Fruit fly (Drosophila melanogaster) whole organism, prepupa: ENCODE results near the gene glec.

Source experiments
- Blimp-1 ChIP-seq: fragments of 200-800 bp; sonication (Bioruptor generic); optimal IDR thresholded peaks from 3 replicates; lab custom pipeline; 2017; ENCODE audit warnings: missing biosample characterization, missing genetic modification characterization, mild to moderate bottlenecking, moderate library complexity, missing genetic modification reagents
- CG10631 ChIP-seq: fragments of 200-800 bp; sonication (Bioruptor generic); optimal IDR thresholded peaks from 2 replicates; lab custom pipeline; 2016; ENCODE audit warnings: missing biosample characterization, missing genetic modification characterization
- CG10669 ChIP-seq: fragments of 200-800 bp; sonication (Bioruptor generic); optimal IDR thresholded peaks from 3 replicates; lab custom pipeline; 2018; ENCODE audit warnings: missing biosample characterization, mild to moderate bottlenecking, missing genetic modification characterization, moderate library complexity
- CG11294 ChIP-seq: fragments of 200-800 bp; sonication (Bioruptor generic); IDR thresholded peaks from 2 replicates; pipeline ENCODE4 v1.3.6; 2022; ENCODE audit warnings: missing biosample characterization, missing genetic modification characterization
- CG11762 ChIP-seq: fragments of 200-800 bp; sonication (Bioruptor generic); optimal IDR thresholded peaks from 3 replicates; lab custom pipeline; 2016; ENCODE audit warnings: missing biosample characterization, missing genetic modification characterization; ENCODE audit not compliant: insufficient read depth
- CG15336 ChIP-seq: fragments of 200-800 bp; sonication (Bioruptor generic); IDR thresholded peaks from 2 replicates; pipeline ENCODE4 v1.3.6; 2022; ENCODE audit warnings: missing biosample characterization, missing genetic modification characterization
- CG31627 ChIP-seq: fragments of 200-800 bp; sonication (Bioruptor generic); optimal IDR thresholded peaks from 3 replicates; lab custom pipeline; 2016; ENCODE audit warnings: missing biosample characterization, missing genetic modification characterization
- CG34406 ChIP-seq: fragments of 200-800 bp; sonication (Bioruptor generic); optimal IDR thresholded peaks from 3 replicates; lab custom pipeline; 2016; ENCODE audit warnings: missing biosample characterization, missing genetic modification characterization
- CG3919 ChIP-seq: fragments of 200-800 bp; sonication (Bioruptor generic); optimal IDR thresholded peaks from 3 replicates; lab custom pipeline; 2016; ENCODE audit warnings: missing biosample characterization, missing genetic modification characterization
- CG6163 ChIP-seq: fragments of 200-800 bp; sonication (Bioruptor generic); IDR thresholded peaks from 3 replicates; pipeline ENCODE4 v1.3.6; 2022; ENCODE audit warnings: missing biosample characterization, missing genetic modification characterization
- CG6792 ChIP-seq: fragments of 200-800 bp; sonication (Bioruptor generic); optimal IDR thresholded peaks from 3 replicates; lab custom pipeline; 2016; ENCODE audit warnings: missing biosample characterization, missing genetic modification characterization
- CG6854 ChIP-seq: fragments of 200-800 bp; sonication (Bioruptor generic); optimal IDR thresholded peaks from 2 replicates; lab custom pipeline; 2017; ENCODE audit warnings: missing biosample characterization, mild to moderate bottlenecking, missing genetic modification characterization
- CG8119 ChIP-seq: fragments of 200-800 bp; sonication (Bioruptor generic); IDR thresholded peaks from 3 replicates; pipeline ENCODE4 v1.3.6; 2022; ENCODE audit warnings: missing biosample characterization, missing genetic modification characterization
- CG8319 ChIP-seq: fragments of 200-800 bp; sonication (Bioruptor generic); optimal IDR thresholded peaks from 3 replicates; lab custom pipeline; 2016; ENCODE audit warnings: missing biosample characterization, missing genetic modification characterization
- CG8632 ChIP-seq: fragments of 200-800 bp; sonication (Bioruptor generic); optimal IDR thresholded peaks from 3 replicates; lab custom pipeline; 2016; ENCODE audit warnings: missing biosample characterization, missing genetic modification characterization
- Eip75B ChIP-seq: fragments of 200-800 bp; sonication (Bioruptor generic); optimal IDR thresholded peaks from 3 replicates; lab custom pipeline; 2016; ENCODE audit warnings: missing biosample characterization, missing genetic modification characterization
- Eip78C ChIP-seq: fragments of 200-800 bp; sonication (Bioruptor generic); peaks from one replicate; lab custom pipeline; 2016; ENCODE audit warnings: missing biosample characterization, missing genetic modification characterization
- Ets21C ChIP-seq: fragments of 200-800 bp; sonication (Bioruptor generic); optimal IDR thresholded peaks from 3 replicates; lab custom pipeline; 2016; ENCODE audit warnings: missing biosample characterization, missing genetic modification characterization
- Hr38 ChIP-seq: sonication (Bioruptor generic); optimal IDR thresholded peaks from 2 replicates; lab custom pipeline; 2016; ENCODE audit warnings: missing biosample characterization, missing genetic modification characterization
- Hr4 ChIP-seq: fragments of 200-800 bp; sonication (Bioruptor generic); optimal IDR thresholded peaks from 3 replicates; lab custom pipeline; 2016; ENCODE audit warnings: missing biosample characterization, missing genetic modification characterization
- Lpt ChIP-seq: fragments of 200-800 bp; sonication (Bioruptor generic); optimal IDR thresholded peaks from 3 replicates; lab custom pipeline; 2016; ENCODE audit warnings: missing biosample characterization, missing genetic modification characterization
- Met ChIP-seq: fragments of 200-800 bp; sonication (Bioruptor generic); optimal IDR thresholded peaks from 3 replicates; lab custom pipeline; 2016; ENCODE audit warnings: missing biosample characterization, missing genetic modification characterization
- OdsH ChIP-seq: fragments of 200-800 bp; sonication (Bioruptor generic); optimal IDR thresholded peaks from 3 replicates; lab custom pipeline; 2016; ENCODE audit warnings: missing biosample characterization, missing genetic modification characterization
- Smox ChIP-seq: fragments of 200-800 bp; sonication (Bioruptor generic); optimal IDR thresholded peaks from 3 replicates; lab custom pipeline; 2016; ENCODE audit warnings: missing biosample characterization, missing genetic modification characterization
- Sox102F ChIP-seq: fragments of 200-800 bp; sonication (Bioruptor generic); optimal IDR thresholded peaks from 2 replicates; lab custom pipeline; 2016; ENCODE audit warnings: missing biosample characterization, mild to moderate bottlenecking, missing genetic modification characterization
- Sox14 ChIP-seq: fragments of 200-800 bp; sonication (Bioruptor generic); optimal IDR thresholded peaks from 3 replicates; lab custom pipeline; 2016; ENCODE audit warnings: missing biosample characterization, missing genetic modification characterization
- cyc ChIP-seq: fragments of 200-800 bp; sonication (Bioruptor generic); optimal IDR thresholded peaks from 3 replicates; lab custom pipeline; 2016; ENCODE audit warnings: missing biosample characterization, missing genetic modification characterization
- dac ChIP-seq: fragments of 200-800 bp; sonication (Bioruptor generic); optimal IDR thresholded peaks from 2 replicates; lab custom pipeline; 2017; ENCODE audit warnings: missing biosample characterization, mild to moderate bottlenecking, missing genetic modification characterization
- dsx ChIP-seq: fragments of 200-800 bp; optimal IDR thresholded peaks from 3 replicates; lab custom pipeline; 2019; ENCODE audit warnings: missing biosample characterization, mild to moderate bottlenecking, missing genetic modification characterization, moderate library complexity; ENCODE audit not compliant: poor library complexity, severe bottlenecking
- eg ChIP-seq: fragments of 200-800 bp; sonication (Bioruptor generic); IDR thresholded peaks from 3 replicates; pipeline ENCODE4 v1.3.6; 2022; ENCODE audit warnings: missing biosample characterization, missing genetic modification characterization
- fd85E ChIP-seq: fragments of 200-800 bp; sonication (Bioruptor generic); optimal IDR thresholded peaks from 3 replicates; lab custom pipeline; 2016; ENCODE audit warnings: missing biosample characterization, missing genetic modification characterization
- fkh ChIP-seq: fragments of 200-800 bp; sonication (Bioruptor generic); optimal IDR thresholded peaks from 3 replicates; lab custom pipeline; 2017; ENCODE audit warnings: missing biosample characterization, mild to moderate bottlenecking, missing genetic modification characterization, moderate library complexity
- lz ChIP-seq: fragments of 200-800 bp; sonication (Bioruptor generic); optimal IDR thresholded peaks from 3 replicates; lab custom pipeline; 2016; ENCODE audit warnings: missing biosample characterization, missing genetic modification characterization
- net ChIP-seq: fragments of 200-800 bp; sonication (Bioruptor generic); optimal IDR thresholded peaks from 3 replicates; lab custom pipeline; 2016; ENCODE audit warnings: missing biosample characterization, missing genetic modification characterization
- pdm3 ChIP-seq: fragments of 200-800 bp; sonication (Bioruptor generic); optimal IDR thresholded peaks from 3 replicates; lab custom pipeline; 2016; ENCODE audit warnings: missing biosample characterization, missing genetic modification characterization
- salr ChIP-seq, 2 experiments: fragments of 200-800 bp; sonication (Bioruptor generic); optimal IDR thresholded peaks; 3 replicates each; lab custom pipeline; 2016 to 2018; ENCODE audit warnings: missing biosample characterization in 2 of 2, missing genetic modification characterization in 2 of 2, mild to moderate bottlenecking in 1 of 2
- spab ChIP-seq: fragments of 200-800 bp; sonication (Bioruptor generic); optimal IDR thresholded peaks from 2 replicates; lab custom pipeline; 2017; ENCODE audit warnings: missing biosample characterization, mild to moderate bottlenecking, missing genetic modification characterization, missing genetic modification reagents
- ss ChIP-seq, 2 experiments: fragments of 200-800 bp; sonication (Bioruptor generic); optimal IDR thresholded peaks; 2 replicates in 1 of 2; 3 replicates in 1 of 2; lab custom pipeline; 2017 to 2018; ENCODE audit warnings: mild to moderate bottlenecking in 2 of 2, missing biosample characterization in 2 of 2, missing genetic modification characterization in 2 of 2, moderate library complexity in 1 of 2
- vri ChIP-seq: fragments of 200-800 bp; sonication (Bioruptor generic); optimal IDR thresholded peaks from 3 replicates; lab custom pipeline; 2016; ENCODE audit warnings: missing biosample characterization, mild to moderate bottlenecking, missing genetic modification characterization

glec gene

DNA sequence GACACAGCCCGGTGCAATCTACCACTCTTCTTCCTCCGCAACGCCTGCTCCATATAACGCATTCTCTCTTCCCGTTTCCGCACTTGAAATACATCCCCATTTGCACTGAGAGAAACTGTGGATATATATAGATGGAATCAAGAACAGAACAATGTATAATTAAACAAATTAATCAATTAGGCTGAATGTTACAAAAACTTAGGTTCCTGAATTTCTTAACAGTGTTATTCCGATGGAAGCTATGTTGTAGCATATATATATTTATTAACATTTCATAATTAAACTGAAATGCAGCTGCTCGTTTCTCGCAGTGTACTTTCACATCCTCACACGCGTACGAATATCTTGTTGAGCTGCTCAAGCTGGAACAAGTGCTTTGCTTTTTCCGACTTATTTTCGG is 3.4 kb upstream of the glec start (continued):
- TF ChIP-seq cyc (GFP tag; lab: Kevin White, UChicago): peak; percentile 93
- peak; percentile 96 for TF ChIP-seq lz (GFP tag; lab: Kevin White, UChicago)
- TF ChIP-seq dac (GFP tag; lab: Kevin White, UChicago): peak; percentile 78
- peak; percentile 92 for TF ChIP-seq CG8632 (GFP tag; lab: Kevin White, UChicago)
- TF ChIP-seq ss (GFP tag; optimal IDR thresholded peaks at IDR 0.05; lab: Kevin White, UChicago): peak; percentile 85 to 88
- TF ChIP-seq vri (GFP tag; lab: Kevin White, UChicago): peak; percentile 91
- TF ChIP-seq Hr4 (GFP tag; lab: Kevin White, UChicago): peak; percentile 90
- peak; percentile 84 for TF ChIP-seq CG6163 (GFP tag; lab: Robert Waterston, UW)
- TF ChIP-seq Sox102F: peak; percentile 96
- peak; percentile 79 for TF ChIP-seq eg (GFP tag; lab: Robert Waterston, UW)
- peak; percentile 88 for TF ChIP-seq CG3919 (GFP tag; lab: Kevin White, UChicago)
- TF ChIP-seq CG11762 (GFP tag; lab: Kevin White, UChicago): peak; percentile 68
- peak; percentile 96 for TF ChIP-seq CG31627 (GFP tag; lab: Kevin White, UChicago)
- peak; percentile 89 for TF ChIP-seq CG8119 (GFP tag; lab: Robert Waterston, UW)
- TF ChIP-seq CG8319: peak; percentile 75
- TF ChIP-seq Eip75B (GFP tag; lab: Kevin White, UChicago): peak; percentile 96
- peak; percentile 85 for TF ChIP-seq dsx
- TF ChIP-seq CG11294: peak; percentile 53; the same call in 1 of the 2 replicates
- no peak for TF ChIP-seq fkh (GFP tag; lab: Kevin White, UChicago)
- peak; percentile 98 for TF ChIP-seq Eip78C
- TF ChIP-seq CG10631 (GFP tag; lab: Kevin White, UChicago): peak; percentile 88
- TF ChIP-seq salr (GFP tag; optimal IDR thresholded peaks at IDR 0.05; lab: Kevin White, UChicago): peak; percentile 70 to 81
- TF ChIP-seq net (GFP tag; lab: Kevin White, UChicago): peak; percentile 89
- peak; percentile 93 for TF ChIP-seq Sox14 (GFP tag; lab: Kevin White, UChicago)
- TF ChIP-seq CG15336 (GFP tag; lab: Robert Waterston, UW): peak; percentile 90
- TF ChIP-seq fd85E (GFP tag; lab: Kevin White, UChicago): peak; percentile 39
- TF ChIP-seq Smox: peak; percentile 96
- peak; percentile 93 for TF ChIP-seq pdm3 (GFP tag; lab: Kevin White, UChicago)
- TF ChIP-seq Blimp-1: peak; percentile 80
- TF ChIP-seq CG10669 (GFP tag; lab: Kevin White, UChicago): peak; percentile 75
- peak; percentile 73 for TF ChIP-seq Lpt
- TF ChIP-seq CG6854: peak; percentile 87
- TF ChIP-seq CG34406 (GFP tag; lab: Kevin White, UChicago): peak; percentile 91
- peak; percentile 94 for TF ChIP-seq CG6792 (GFP tag; lab: Kevin White, UChicago)
- TF ChIP-seq Met (GFP tag; lab: Kevin White, UChicago): peak; percentile 97
- TF ChIP-seq Hr38 (GFP tag; lab: Kevin White, UChicago): no peak
- peak; percentile 95 for TF ChIP-seq Ets21C
- TF ChIP-seq, all 60 proteins: peak for 58

DNA sequence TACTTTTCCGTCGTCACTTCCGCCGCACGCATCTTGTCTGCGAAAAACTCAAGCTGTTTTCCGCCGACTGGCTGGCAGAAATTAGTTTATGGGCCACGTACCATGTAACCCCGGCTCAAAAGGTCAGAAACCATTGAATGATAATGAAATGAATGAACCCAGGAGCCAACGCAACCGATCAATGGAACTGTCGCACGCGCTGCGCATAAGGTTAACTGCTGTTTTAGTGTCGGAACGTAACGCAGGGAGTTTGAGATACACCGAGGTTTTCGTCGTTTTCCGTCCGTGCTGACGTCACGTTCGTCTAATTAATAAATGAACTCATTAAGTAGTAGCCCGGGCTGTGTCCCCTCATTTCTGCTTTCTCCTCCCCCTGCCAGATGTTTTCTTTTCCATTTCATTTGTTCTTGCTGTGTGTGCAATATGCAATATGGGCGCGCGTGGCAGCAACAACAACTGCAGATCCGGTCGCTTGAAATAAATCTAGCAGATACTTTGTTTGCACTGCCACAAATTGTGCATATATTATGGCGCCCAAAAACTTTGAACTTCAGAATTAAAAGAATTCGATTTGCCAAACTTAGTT is 2.3 kb upstream of the glec start:
- TF ChIP-seq net (GFP tag; lab: Kevin White, UChicago) (peak; percentile 17), salr (GFP tag; optimal IDR thresholded peaks at IDR 0.05; lab: Kevin White, UChicago) (peak in 1 of 2 experiments; percentile 16), OdsH (GFP tag; lab: Kevin White, UChicago) (no peak), spab (GFP tag; lab: Kevin White, UChicago) (no peak), lz (GFP tag; lab: Kevin White, UChicago) (no peak), eg (GFP tag; lab: Robert Waterston, UW) (peak; percentile 27; the same call in 1 of the 3 replicates), Sox102F (no peak), Lpt (no peak), Met (GFP tag; lab: Kevin White, UChicago) (no peak)
